Worm (Caenorhabditis elegans) whole organism, L2 larva: ENCODE data around the gene T23E7.2.

Source experiments
- C34F6.9 ChIP-seq: fragments of 150-350 bp; optimal IDR thresholded peaks from 2 replicates; lab custom pipeline; 2014; ENCODE audit warnings: missing biosample characterization, missing genetic modification characterization
- F13H6.1 ChIP-seq: sonication (generic microtip); optimal IDR thresholded peaks from 2 replicates; lab custom pipeline; 2016; ENCODE audit warnings: missing genetic modification characterization, missing compliant biosample characterization
- R02D3.7 ChIP-seq: fragments of 150-350 bp; optimal IDR thresholded peaks from 2 replicates; lab custom pipeline; 2014; ENCODE audit warnings: missing biosample characterization, missing genetic modification characterization
- Y55F3AM.14 ChIP-seq: fragments of 200-800 bp; sonication (Bioruptor generic); optimal IDR thresholded peaks from 2 replicates; lab custom pipeline; 2018; ENCODE audit warnings: mild to moderate bottlenecking, missing genetic modification characterization, missing compliant biosample characterization
- ZK546.5 ChIP-seq: sonication (generic microtip); optimal IDR thresholded peaks from 2 replicates; lab custom pipeline; 2017; ENCODE audit warnings: missing biosample characterization, missing genetic modification characterization
- alr-1 ChIP-seq: fragments of 150-350 bp; optimal IDR thresholded peaks from 2 replicates; lab custom pipeline; 2014; ENCODE audit warnings: missing biosample characterization, missing genetic modification characterization
- aly-2 ChIP-seq: fragments of 150-350 bp; optimal IDR thresholded peaks from 2 replicates; lab custom pipeline; 2014; ENCODE audit warnings: missing biosample characterization, missing genetic modification characterization
- ama-1 ChIP-seq: fragments of 150-350 bp; optimal IDR thresholded peaks from 2 replicates; lab custom pipeline; 2018; ENCODE audit warnings: inconsistent platforms
- blmp-1 ChIP-seq: sonication (generic microtip); optimal IDR thresholded peaks from 2 replicates; lab custom pipeline; 2017; ENCODE audit warnings: missing genetic modification characterization, mild to moderate bottlenecking, missing compliant biosample characterization, antibody characterized with exemption, moderate library complexity; ENCODE audit not compliant: insufficient read depth
- ceh-16 ChIP-seq: fragments of 150-350 bp; optimal IDR thresholded peaks from 2 replicates; lab custom pipeline; 2014; ENCODE audit warnings: missing biosample characterization, missing genetic modification characterization
- ceh-82 ChIP-seq: fragments of 150-350 bp; optimal IDR thresholded peaks from 2 replicates; lab custom pipeline; 2014; ENCODE audit warnings: missing biosample characterization, missing genetic modification characterization
- crh-2 ChIP-seq: sonication (generic microtip); optimal IDR thresholded peaks from 2 replicates; lab custom pipeline; 2017; ENCODE audit warnings: missing biosample characterization, missing genetic modification characterization
- dmd-4 ChIP-seq: sonication (generic microtip); optimal IDR thresholded peaks from 2 replicates; lab custom pipeline; 2017; ENCODE audit warnings: missing biosample characterization, missing genetic modification characterization
- egl-27 ChIP-seq: sonication (generic microtip); optimal IDR thresholded peaks from 3 replicates; lab custom pipeline; 2017; ENCODE audit warnings: missing biosample characterization, missing genetic modification reagents, missing genetic modification characterization
- elt-1 ChIP-seq: fragments of 150-350 bp; optimal IDR thresholded peaks from 2 replicates; lab custom pipeline; 2014; ENCODE audit warnings: missing biosample characterization, missing genetic modification characterization
- elt-3 ChIP-seq: sonication (generic microtip); optimal IDR thresholded peaks from 2 replicates; lab custom pipeline; 2017; ENCODE audit warnings: missing biosample characterization, missing genetic modification characterization
- fos-1 ChIP-seq: fragments of 150-350 bp; optimal IDR thresholded peaks from 2 replicates; lab custom pipeline; 2014; ENCODE audit warnings: missing biosample characterization, missing genetic modification characterization
- gmeb-1 ChIP-seq: fragments of 150-350 bp; optimal IDR thresholded peaks from 2 replicates; lab custom pipeline; 2014; ENCODE audit warnings: missing biosample characterization, missing genetic modification characterization
- lin-11 ChIP-seq: fragments of 150-350 bp; sonication (generic microtip); optimal IDR thresholded peaks from 2 replicates; lab custom pipeline; 2014; ENCODE audit warnings: missing biosample characterization, missing genetic modification characterization, inconsistent platforms, mixed read lengths
- lin-13 ChIP-seq: fragments of 150-350 bp; optimal IDR thresholded peaks from 2 replicates; lab custom pipeline; 2014; ENCODE audit warnings: missing biosample characterization, missing genetic modification reagents, missing genetic modification characterization
- lin-39 ChIP-seq: fragments of 150-350 bp; optimal IDR thresholded peaks from 2 replicates; lab custom pipeline; 2014; ENCODE audit warnings: missing biosample characterization, missing genetic modification reagents, missing genetic modification characterization
- lsy-2 ChIP-seq, 2 experiments: fragments of 150-350 bp in 1 of 2; sonication (generic microtip) in 1 of 2; optimal IDR thresholded peaks; 2 replicates each; lab custom pipeline; 2014 to 2017; ENCODE audit warnings: missing biosample characterization in 2 of 2, missing genetic modification characterization in 2 of 2
- mab-5 ChIP-seq: fragments of 150-350 bp; optimal IDR thresholded peaks from 2 replicates; lab custom pipeline; 2014; ENCODE audit warnings: missing biosample characterization, missing genetic modification characterization
- mbf-1 ChIP-seq: sonication (generic microtip); optimal IDR thresholded peaks from 2 replicates; lab custom pipeline; 2017; ENCODE audit warnings: missing biosample characterization, missing genetic modification characterization
- mdl-1 ChIP-seq, 2 experiments: fragments of 150-350 bp in 1 of 2; sonication (generic microtip) in 1 of 2; optimal IDR thresholded peaks; 2 replicates each; lab custom pipeline; 2017; ENCODE audit warnings: missing biosample characterization in 2 of 2, missing genetic modification characterization in 2 of 2
- nhr-10 ChIP-seq: sonication (generic microtip); optimal IDR thresholded peaks from 2 replicates; lab custom pipeline; 2017; ENCODE audit warnings: missing biosample characterization, missing genetic modification characterization
- nhr-11 ChIP-seq: fragments of 150-350 bp; optimal IDR thresholded peaks from 2 replicates; lab custom pipeline; 2014; ENCODE audit warnings: missing biosample characterization, missing genetic modification characterization
- nhr-12 ChIP-seq: fragments of 150-350 bp; optimal IDR thresholded peaks from 2 replicates; lab custom pipeline; 2014; ENCODE audit warnings: missing biosample characterization, missing genetic modification characterization
- nhr-129 ChIP-seq: fragments of 150-350 bp; optimal IDR thresholded peaks from 2 replicates; lab custom pipeline; 2014; ENCODE audit warnings: missing biosample characterization, missing genetic modification characterization
- nhr-21 ChIP-seq: fragments of 150-350 bp; optimal IDR thresholded peaks from 2 replicates; lab custom pipeline; 2014; ENCODE audit warnings: missing biosample characterization, missing genetic modification characterization
- nhr-23 ChIP-seq: fragments of 150-350 bp; optimal IDR thresholded peaks from 2 replicates; lab custom pipeline; 2014; ENCODE audit warnings: missing biosample characterization, missing genetic modification reagents, missing genetic modification characterization
- nhr-237 ChIP-seq: fragments of 150-350 bp; optimal IDR thresholded peaks from 2 replicates; lab custom pipeline; 2014; ENCODE audit warnings: missing biosample characterization, missing genetic modification characterization
- nhr-25 ChIP-seq: fragments of 150-350 bp; sonication (generic microtip); optimal IDR thresholded peaks from 3 replicates; lab custom pipeline; 2014; ENCODE audit warnings: missing biosample characterization, missing genetic modification characterization
- nhr-6 ChIP-seq: fragments of 150-350 bp; optimal IDR thresholded peaks from 2 replicates; lab custom pipeline; 2014; ENCODE audit warnings: missing biosample characterization, missing genetic modification characterization
- nhr-77 ChIP-seq: fragments of 150-350 bp; optimal IDR thresholded peaks from 2 replicates; lab custom pipeline; 2014; ENCODE audit warnings: missing biosample characterization, missing genetic modification characterization
- peb-1 ChIP-seq: fragments of 150-350 bp; optimal IDR thresholded peaks from 2 replicates; lab custom pipeline; 2014; ENCODE audit warnings: missing biosample characterization, missing genetic modification characterization
- sem-4 ChIP-seq: fragments of 150-350 bp; optimal IDR thresholded peaks from 2 replicates; lab custom pipeline; 2014; ENCODE audit warnings: missing biosample characterization, missing genetic modification reagents, missing genetic modification characterization
- skn-1 ChIP-seq: sonication (generic microtip); optimal IDR thresholded peaks from 2 replicates; lab custom pipeline; 2017; ENCODE audit warnings: missing biosample characterization, missing genetic modification characterization
- sma-3 ChIP-seq: sonication (generic microtip); optimal IDR thresholded peaks from 2 replicates; lab custom pipeline; 2016; ENCODE audit warnings: missing genetic modification reagents, missing genetic modification characterization, missing compliant biosample characterization
- sma-9 ChIP-seq, 2 experiments: fragments of 150-350 bp in 1 of 2; sonication (generic microtip) in 1 of 2; optimal IDR thresholded peaks; 2 replicates each; lab custom pipeline; 2014 to 2016; ENCODE audit warnings: missing genetic modification characterization in 2 of 2, mild to moderate bottlenecking in 1 of 2, missing biosample characterization in 1 of 2, missing compliant biosample characterization in 1 of 2, missing genetic modification reagents in 1 of 2, moderate library complexity in 1 of 2
- snpc-4 ChIP-seq: fragments of 150-350 bp; optimal IDR thresholded peaks from 2 replicates; lab custom pipeline; 2014; ENCODE audit warnings: missing biosample characterization, missing genetic modification characterization
- unc-39 ChIP-seq: fragments of 150-350 bp; optimal IDR thresholded peaks from 2 replicates; lab custom pipeline; 2014; ENCODE audit warnings: missing biosample characterization, missing genetic modification characterization
- unc-55 ChIP-seq: fragments of 150-350 bp; sonication (generic microtip); optimal IDR thresholded peaks from 3 replicates; lab custom pipeline; 2014; ENCODE audit warnings: missing biosample characterization, missing genetic modification reagents, missing genetic modification characterization
- unc-62 ChIP-seq: fragments of 150-350 bp; optimal IDR thresholded peaks from 2 replicates; lab custom pipeline; 2014; ENCODE audit warnings: missing biosample characterization, missing genetic modification reagents, missing genetic modification characterization
- zag-1 ChIP-seq: fragments of 150-350 bp; optimal IDR thresholded peaks from 2 replicates; lab custom pipeline; 2014; ENCODE audit warnings: missing biosample characterization, missing genetic modification characterization
- ztf-1 ChIP-seq: fragments of 200-800 bp; sonication (Bioruptor generic); conservative IDR thresholded peaks from 2 replicates; pipeline ENCODE4 v1.3.6; 2022; ENCODE audit warnings: missing genetic modification characterization, missing compliant biosample characterization
- ztf-11 ChIP-seq: sonication (generic microtip); optimal IDR thresholded peaks from 2 replicates; lab custom pipeline; 2017; ENCODE audit warnings: missing biosample characterization, missing genetic modification characterization
- ztf-4 ChIP-seq: fragments of 150-350 bp; optimal IDR thresholded peaks from 2 replicates; lab custom pipeline; 2014; ENCODE audit warnings: missing biosample characterization, missing genetic modification characterization

T23E7.2 gene

ce11 chrX:17631703-17632102 is 39.1 kb upstream of the T23E7.2 start:
- TF ChIP-seq fos-1 (tag; lab: Kevin White, UChicago) (peak; percentile 8), crh-2 (tag; lab: Kevin White, UChicago) (peak; percentile 9), nhr-6 (no peak), nhr-25 (tag; lab: Kevin White, UChicago) (peak; percentile 19), unc-55 (peak; percentile 15), nhr-129 (tag; lab: Kevin White, UChicago) (peak; percentile 48), C34F6.9 (tag; lab: Kevin White, UChicago) (peak; percentile 11), sma-9 (GFP tag; optimal IDR thresholded peaks at IDR 0.05; lab: Kevin White, UChicago) (peak; percentile 49), sma-9 (tag; optimal IDR thresholded peaks at IDR 0.05; lab: Kevin White, UChicago) (no peak), ztf-4 (tag; lab: Kevin White, UChicago) (no peak)

ce11 chrX:17633166-17633565 is 37.7 kb upstream of the T23E7.2 start:
- TF ChIP-seq F13H6.1 (peak; percentile 84), peb-1 (tag; lab: Kevin White, UChicago) (no peak), sma-9 (GFP tag; optimal IDR thresholded peaks at IDR 0.05; lab: Kevin White, UChicago) (peak; percentile 97), sma-9 (tag; optimal IDR thresholded peaks at IDR 0.05; lab: Kevin White, UChicago) (no peak), blmp-1 (tag; lab: Kevin White, UChicago) (peak; percentile 35), snpc-4 (no peak), crh-2 (tag; lab: Kevin White, UChicago) (peak; percentile 55), nhr-77 (tag; lab: Kevin White, UChicago) (no peak), unc-55 (no peak), zag-1 (tag; lab: Kevin White, UChicago) (no peak), ama-1 (lab: Kevin White, UChicago) (no peak), nhr-12 (tag; lab: Kevin White, UChicago) (no peak), elt-3 (tag; lab: Kevin White, UChicago) (no peak), dmd-4 (tag; lab: Kevin White, UChicago) (no peak), R02D3.7 (no peak), alr-1 (tag; lab: Kevin White, UChicago) (no peak), sem-4 (no peak), nhr-6 (no peak), ZK546.5 (tag; lab: Kevin White, UChicago) (no peak), fos-1 (tag; lab: Kevin White, UChicago) (peak; percentile 29), nhr-23 (tag; lab: Kevin White, UChicago) (no peak), gmeb-1 (tag; lab: Kevin White, UChicago) (no peak), sma-3 (peak; percentile 69), nhr-129 (tag; lab: Kevin White, UChicago) (peak; percentile 68), skn-1 (tag; lab: Kevin White, UChicago) (no peak), mab-5 (tag; lab: Kevin White, UChicago) (no peak), Y55F3AM.14 (GFP tag; lab: Kevin White, UChicago) (peak; percentile 67), lin-39 (tag; lab: Kevin White, UChicago) (no peak), unc-39 (tag; lab: Kevin White, UChicago) (no peak), aly-2 (tag; lab: Kevin White, UChicago) (no peak), ztf-4 (tag; lab: Kevin White, UChicago) (no peak), elt-1 (tag; lab: Kevin White, UChicago) (no peak), mdl-1 (tag; optimal IDR thresholded peaks at IDR 0.05; lab: Kevin White, UChicago) (peak; percentile 79 to 81), nhr-11 (no peak), ceh-82 (tag; lab: Kevin White, UChicago) (no peak), ztf-1 (GFP tag; lab: Robert Waterston, UW) (no peak), lsy-2 (tag; optimal IDR thresholded peaks at IDR 0.05; lab: Kevin White, UChicago) (peak in 1 of 2 experiments; percentile 37), egl-27 (tag; lab: Kevin White, UChicago) (peak; percentile 78), lin-13 (GFP tag; lab: Kevin White, UChicago) (no peak), nhr-237 (no peak), ztf-11 (tag; lab: Kevin White, UChicago) (no peak), mbf-1 (tag; lab: Kevin White, UChicago) (no peak), lin-11 (no peak), C34F6.9 (tag; lab: Kevin White, UChicago) (no peak), nhr-10 (tag; lab: Kevin White, UChicago) (no peak), nhr-21 (tag; lab: Kevin White, UChicago) (peak; percentile 87), ceh-16 (no peak), nhr-25 (tag; lab: Kevin White, UChicago) (peak; percentile 75), unc-62 (GFP tag; lab: Kevin White, UChicago) (no peak)
